Fruit fly (Drosophila melanogaster): ENCODE data around the gene CG13310.
A peak's percentile ranks its signal among the peaks of the same experiment; 100 is the strongest.

Gene CG13310

DNA sequence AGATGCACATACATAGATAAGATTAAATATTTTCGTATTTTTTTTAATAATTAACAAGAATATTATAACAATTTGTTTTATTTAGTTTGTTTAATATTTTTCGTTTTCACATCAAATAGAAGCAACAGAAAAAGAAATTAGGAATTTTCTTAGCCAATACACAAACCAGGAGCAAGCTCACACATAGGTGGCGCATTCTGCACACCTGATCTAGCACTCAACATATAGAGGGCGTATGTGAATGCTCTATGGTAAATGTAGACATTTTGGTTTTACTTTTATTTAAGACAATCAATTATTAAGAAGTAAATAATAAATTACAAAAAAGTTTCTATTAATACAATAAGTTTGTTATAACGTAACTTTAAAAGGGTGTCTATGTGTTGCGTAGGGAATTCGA, 51.5 kb downstream of the CG13310 start (continued):
- TF ChIP-seq CG17385 (GFP tag; optimal IDR thresholded peaks at IDR 0.05) (no peak), ind (GFP tag; optimal IDR thresholded peaks at IDR 0.05) (peak; percentile 20), CG9932 (GFP tag; IDR thresholded peaks at IDR 0.05) (peak; percentile 74), bowl (GFP tag; IDR thresholded peaks at IDR 0.05) (no peak), CG30403 (GFP tag; optimal IDR thresholded peaks at IDR 0.05) (peak; percentile 26), pfk (GFP tag; optimal IDR thresholded peaks at IDR 0.05) (no peak), Bteb2 (GFP tag; optimal IDR thresholded peaks at IDR 0.05) (no peak), row (GFP tag; IDR thresholded peaks at IDR 0.05) (0 out of 3 replicates have a peak, but pooled peaks have one; percentile 8), Atf6 (GFP tag; IDR thresholded peaks at IDR 0.05) (no peak), Fer3 (tag; optimal IDR thresholded peaks at IDR 0.05) (peak; percentile 24), CG33557 (GFP tag; optimal IDR thresholded peaks at IDR 0.05) (no peak), jigr1 (GFP tag; IDR thresholded peaks at IDR 0.05) (peak; percentile 65; the same call in 1 of the 3 replicates), H2.0 (GFP tag; IDR thresholded peaks at IDR 0.05) (peak; percentile 26; the same call in 1 of the 2 replicates), hbn (GFP tag; IDR thresholded peaks at IDR 0.05; ENCODE audit: partially characterized antibody) (no peak), lilli (GFP tag; optimal IDR thresholded peaks at IDR 0.05) (peak; percentile 13), twi (tag; optimal IDR thresholded peaks at IDR 0.05) (no peak), CoRest (tag; optimal IDR thresholded peaks at IDR 0.05) (peak; percentile 23), HmgZ (tag; optimal IDR thresholded peaks at IDR 0.05) (peak; percentile 17), Xbp1 (GFP tag; optimal IDR thresholded peaks at IDR 0.05) (peak; percentile 70), CG16815 (GFP tag; optimal IDR thresholded peaks at IDR 0.05) (peak; percentile 20), en (GFP tag; optimal IDR thresholded peaks at IDR 0.05) (no peak), Hmr (GFP tag; optimal IDR thresholded peaks at IDR 0.05) (no peak), CG8290 (GFP tag; optimal IDR thresholded peaks at IDR 0.05) (peak; percentile 21), CG8290 (tag; optimal IDR thresholded peaks at IDR 0.05) (peak in 1 of 2 experiments; percentile 48), CG1792 (GFP tag; optimal IDR thresholded peaks at IDR 0.05) (no peak), CG10366 (GFP tag; IDR thresholded peaks at IDR 0.05) (peak; percentile 54), CG11085 (GFP tag; IDR thresholded peaks at IDR 0.05) (peak; percentile 67), sens (GFP tag) (peak; percentile 37), CG2120 (GFP tag; optimal IDR thresholded peaks at IDR 0.05) (peak; percentile 1), TFAM (GFP tag; optimal IDR thresholded peaks at IDR 0.05) (no peak), zen (tag; optimal IDR thresholded peaks at IDR 0.05) (peak; percentile 22), MTF-1 (GFP tag; optimal IDR thresholded peaks at IDR 0.05; ENCODE audit: borderline replicate concordance) (no peak), zfh1 (GFP tag; IDR thresholded peaks at IDR 0.05) (peak; percentile 43; the same call in 1 of the 3 replicates), Aef1 (GFP tag; IDR thresholded peaks at IDR 0.05) (peak; percentile 47; the same call in 2 of the 3 replicates), CG9817 (tag; optimal IDR thresholded peaks at IDR 0.05) (peak; percentile 51), gem (tag; optimal IDR thresholded peaks at IDR 0.05) (peak; percentile 19), CG12659 (GFP tag; optimal IDR thresholded peaks at IDR 0.05) (no peak), Ravus (GFP tag; IDR thresholded peaks at IDR 0.05) (no peak; the same call in 1 of the 2 replicates), CG11398 (GFP tag; optimal IDR thresholded peaks at IDR 0.05) (no peak), Ets97D (GFP tag; optimal IDR thresholded peaks at IDR 0.05) (peak; percentile 19), croc (GFP tag; conservative IDR thresholded peaks at IDR 0.05) (no peak), CTCF (GFP tag; optimal IDR thresholded peaks at IDR 0.05) (peak; percentile 98), CG18764 (GFP tag; optimal IDR thresholded peaks at IDR 0.05) (peak; percentile 8), CHES-1-like (GFP tag; optimal IDR thresholded peaks at IDR 0.05) (no peak), Hr3 (GFP tag; optimal IDR thresholded peaks at IDR 0.05) (peak; percentile 1), CG6272 (GFP tag; IDR thresholded peaks at IDR 0.05) (peak; percentile 19; the same call in 1 of the 2 replicates), Kr (GFP tag; optimal IDR thresholded peaks at IDR 0.05) (no peak), CG11247 (GFP tag; IDR thresholded peaks at IDR 0.05) (peak; percentile 64), Bgb (GFP tag; IDR thresholded peaks at IDR 0.05; ENCODE audit: partially characterized antibody) (peak; percentile 40), so (GFP tag; IDR thresholded peaks at IDR 0.05) (no peak), MBD-R2 (GFP tag; IDR thresholded peaks at IDR 0.05) (no peak), chif (GFP tag; optimal IDR thresholded peaks at IDR 0.05) (peak in 1 of 2 experiments; percentile 40), CG3847 (GFP tag; IDR thresholded peaks at IDR 0.05) (peak; percentile 53)

Data from whole organism, embryonic.